Worm (Caenorhabditis elegans) whole organism, L4/young adult: Measurements from ENCODE around the gene kin-4.

ENCODE experiments used
- dao-5 ChIP-seq: sonication (generic microtip); optimal IDR thresholded peaks from 2 replicates; lab custom pipeline; 2016; ENCODE audit warnings: missing genotype, missing genetic modification characterization, moderate library complexity, missing compliant biosample characterization
- him-1 ChIP-seq: sonication (generic microtip); optimal IDR thresholded peaks from 2 replicates; lab custom pipeline; 2016; ENCODE audit warnings: missing genotype, missing genetic modification reagents, missing genetic modification characterization, missing compliant biosample characterization

- TF ChIP-seq dao-5 (tag; lab: Kevin White, UChicago) (no peak), him-1 (tag; lab: Kevin White, UChicago) (no peak)
Measured at ce11 chrIV:11465125-11465524, 39.6 kb downstream of the kin-4 start, which contains the start of gene C10C6.3.
